Worm (Caenorhabditis elegans): ENCODE data around the gene acp-7.
A peak's percentile ranks its signal among the peaks of the same experiment; 100 is the strongest.

The acp-7 gene

DNA sequence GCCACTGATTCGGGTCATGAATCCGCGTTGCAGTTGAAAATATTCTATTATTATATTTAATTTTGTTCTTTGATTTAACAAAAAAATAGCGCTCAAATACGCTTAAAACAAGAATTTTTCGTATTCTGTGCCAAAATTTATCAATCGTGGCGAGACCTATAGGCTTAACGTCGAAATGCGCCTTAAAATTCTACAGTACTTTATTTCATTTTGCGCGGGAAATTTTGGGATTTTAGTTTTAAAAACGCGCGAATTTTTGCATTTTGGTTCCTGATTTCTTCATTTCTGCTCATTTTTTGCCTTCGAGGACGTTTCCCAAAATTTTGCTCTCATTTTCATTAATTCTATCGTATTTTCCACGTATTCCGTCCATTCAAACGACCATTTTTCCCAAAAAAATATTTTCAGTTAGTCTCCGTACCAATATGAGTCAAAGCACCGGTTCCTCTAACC, 10.3 kb downstream of the acp-7 start, which contains the start of gene puf-11 (continued):
- TF ChIP-seq F49E8.2 (tag; optimal IDR thresholded peaks at IDR 0.05; ENCODE audit: insufficient read depth) (peak; percentile 73), ZK185.1 (tag; optimal IDR thresholded peaks at IDR 0.05; ENCODE audit: poor library complexity, severe bottlenecking) (no peak), egl-18 (GFP tag; IDR thresholded peaks at IDR 0.05) (no peak), somi-1 (GFP tag; optimal IDR thresholded peaks at IDR 0.05) (no peak), C06A6.2 (GFP tag; conservative IDR thresholded peaks at IDR 0.05) (no peak), lag-1 (GFP tag; IDR thresholded peaks at IDR 0.05) (no peak), F57A8.1 (GFP tag; optimal IDR thresholded peaks at IDR 0.05) (no peak), T26A5.8 (tag; optimal IDR thresholded peaks at IDR 0.05) (no peak), mel-28 (tag; optimal IDR thresholded peaks at IDR 0.05; ENCODE audit: borderline replicate concordance) (no peak), nhr-179 (tag; optimal IDR thresholded peaks at IDR 0.05) (no peak), madf-8 (GFP tag; conservative IDR thresholded peaks at IDR 0.05) (peak; percentile 95), ccch-3 (GFP tag; optimal IDR thresholded peaks at IDR 0.05) (no peak), B0336.3 (GFP tag; IDR thresholded peaks at IDR 0.05) (peak; percentile 93), hmg-1.2 (GFP tag; IDR thresholded peaks at IDR 0.05) (peak; percentile 67), zfh-2 (GFP tag; conservative IDR thresholded peaks at IDR 0.05) (no peak), tbx-9 (tag; optimal IDR thresholded peaks at IDR 0.05; ENCODE audit: borderline replicate concordance) (no peak), Y95B8A.8 (GFP tag; IDR thresholded peaks at IDR 0.05) (peak; percentile 61; the same call in 1 of the 2 replicates), K11D2.4 (GFP tag; IDR thresholded peaks at IDR 0.05) (no peak), bed-2 (GFP tag; IDR thresholded peaks at IDR 0.05) (no peak), pha-4 (tag; optimal IDR thresholded peaks at IDR 0.05) (no peak), rec-8 (tag; optimal IDR thresholded peaks at IDR 0.05) (peak in 1 of 2 experiments; percentile 40), sptf-2 (GFP tag; optimal IDR thresholded peaks at IDR 0.05) (no peak), cebp-2 (GFP tag; IDR thresholded peaks at IDR 0.05) (no peak), F37B4.10 (GFP tag; IDR thresholded peaks at IDR 0.05) (no peak), ztf-18 (tag; optimal IDR thresholded peaks at IDR 0.05) (no peak), die-1 (tag; optimal IDR thresholded peaks at IDR 0.05) (no peak), madf-6 (GFP tag; IDR thresholded peaks at IDR 0.05) (peak; percentile 98), attf-6 (GFP tag; IDR thresholded peaks at IDR 0.05) (peak; percentile 79; the same call in 1 of the 2 replicates), nfyb-1 (GFP tag; IDR thresholded peaks at IDR 0.05) (no peak), dpl-1 (GFP tag; optimal IDR thresholded peaks at IDR 0.05) (peak; percentile 91), F55B11.4 (tag; optimal IDR thresholded peaks at IDR 0.05; ENCODE audit: borderline replicate concordance, insufficient read depth) (no peak), dpff-1 (tag; optimal IDR thresholded peaks at IDR 0.05) (no peak), F23B12.7 (tag; optimal IDR thresholded peaks at IDR 0.05; ENCODE audit: insufficient read depth) (no peak), C17E4.6 (GFP tag; IDR thresholded peaks at IDR 0.05) (peak; percentile 64), nhr-90 (tag; optimal IDR thresholded peaks at IDR 0.05) (no peak), tlf-1 (GFP tag; optimal IDR thresholded peaks at IDR 0.05) (peak; percentile 86), snpc-3.4 (tag; optimal IDR thresholded peaks at IDR 0.05) (peak; percentile 74), egl-44 (GFP tag; IDR thresholded peaks at IDR 0.05) (no peak), F39B2.1 (GFP tag; IDR thresholded peaks at IDR 0.05) (no peak)

DNA sequence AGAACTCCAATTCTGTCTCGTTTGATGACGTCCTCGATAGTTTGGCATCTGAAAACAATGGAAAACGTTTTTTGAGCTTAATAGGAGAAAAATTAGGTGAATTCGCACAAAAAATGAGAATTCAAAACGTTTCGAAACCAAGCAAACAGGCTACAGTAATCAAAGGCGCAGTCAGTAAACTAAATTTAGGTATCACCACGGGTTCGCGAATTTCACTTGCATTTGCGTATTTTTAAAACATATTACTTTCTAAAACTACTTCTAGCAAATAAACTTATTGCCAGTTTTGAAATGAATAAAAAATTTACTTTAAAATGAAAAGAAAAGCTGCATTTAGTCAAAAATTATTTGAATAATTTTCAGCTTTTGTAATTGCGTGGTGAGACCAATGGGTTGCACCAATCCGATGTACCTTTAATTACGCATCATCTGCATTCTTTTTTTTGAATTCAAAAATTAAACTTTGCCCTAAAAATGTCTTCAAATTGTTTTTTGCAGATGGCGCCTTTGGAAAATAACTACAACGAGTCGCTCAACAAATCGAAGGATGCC, 12.4 kb downstream of the acp-7 start, which contains the start of the genes Y73B6BL.23 and htp-2:
Gene Y73B6BL.23 (minus strand): TSS at position 51 of the 552 bp plus-strand sequence.
Gene htp-2 (plus strand): TSS at position 492 of the 552 bp plus-strand sequence.
- TF ChIP-seq madf-6 (GFP tag; IDR thresholded peaks at IDR 0.05) = peak; percentile 13; the same call in 1 of the 2 replicates
- no peak for TF ChIP-seq hlh-12 (tag; optimal IDR thresholded peaks at IDR 0.05)
- peak; percentile 83 for TF ChIP-seq lsl-1 (GFP tag; optimal IDR thresholded peaks at IDR 0.05)
- no peak for TF ChIP-seq snpc-4 (GFP tag; optimal IDR thresholded peaks at IDR 0.05)
- peak in 2 of 4 experiments; percentile 40 to 73 for TF ChIP-seq snpc-4 (tag; optimal IDR thresholded peaks at IDR 0.05)
- peak; percentile 68 for TF ChIP-seq F33H1.4 (GFP tag; IDR thresholded peaks at IDR 0.05)

All from whole organism, young adult.